Fruit fly (Drosophila melanogaster) whole organism, embryonic: ENCODE results near the gene CG31431.

Experiments
- Atf3 ChIP-seq: fragments of 200-800 bp; sonication (Bioruptor generic); optimal IDR thresholded peaks from 3 replicates; lab custom pipeline; 2016; ENCODE audit warnings: missing biosample characterization, missing genetic modification characterization
- B-H2 ChIP-seq: fragments of 200-800 bp; sonication (Bioruptor generic); optimal IDR thresholded peaks from 2 replicates; lab custom pipeline; 2018; ENCODE audit warnings: missing biosample characterization, mild to moderate bottlenecking, missing genetic modification characterization
- Bteb2 ChIP-seq: fragments of 200-800 bp; sonication (Bioruptor generic); optimal IDR thresholded peaks from 2 replicates; lab custom pipeline; 2016; ENCODE audit warnings: missing biosample characterization, missing genetic modification characterization
- CG10979 ChIP-seq: fragments of 200-800 bp; sonication (Bioruptor generic); optimal IDR thresholded peaks from 2 replicates; lab custom pipeline; 2018; ENCODE audit warnings: missing biosample characterization, mild to moderate bottlenecking, missing genetic modification characterization, moderate library complexity
- CG12155 ChIP-seq: fragments of 200-800 bp; sonication (Bioruptor generic); optimal IDR thresholded peaks from 3 replicates; lab custom pipeline; 2016; ENCODE audit warnings: missing biosample characterization, missing genetic modification characterization
- CG13296 ChIP-seq: fragments of 200-800 bp; sonication (Bioruptor generic); optimal IDR thresholded peaks from 3 replicates; lab custom pipeline; 2018; ENCODE audit warnings: missing biosample characterization, mild to moderate bottlenecking, missing genetic modification characterization
- CG14965 ChIP-seq: fragments of 200-800 bp; sonication (Bioruptor generic); optimal IDR thresholded peaks from 2 replicates; lab custom pipeline; 2016; ENCODE audit warnings: missing biosample characterization, missing genetic modification characterization, borderline replicate concordance
- CG15514 ChIP-seq: fragments of 200-800 bp; sonication (Bioruptor generic); optimal IDR thresholded peaks from 3 replicates; lab custom pipeline; 2017; ENCODE audit warnings: missing biosample characterization, missing genetic modification characterization, mild to moderate bottlenecking, moderate library complexity, missing genetic modification reagents
- CG17361 ChIP-seq: fragments of 200-800 bp; sonication (Bioruptor generic); IDR thresholded peaks from 3 replicates; pipeline ENCODE4 v1.3.6; 2022; ENCODE audit warnings: missing biosample characterization, missing genetic modification characterization
- CG2202 ChIP-seq: fragments of 200-800 bp; sonication (Bioruptor generic); optimal IDR thresholded peaks from 2 replicates; lab custom pipeline; 2018; ENCODE audit warnings: missing biosample characterization, mild to moderate bottlenecking, missing genetic modification characterization
- CG2678 ChIP-seq: fragments of 200-800 bp; sonication (Bioruptor generic); optimal IDR thresholded peaks from 3 replicates; lab custom pipeline; 2019; ENCODE audit warnings: missing biosample characterization, mild to moderate bottlenecking, missing genetic modification characterization, moderate library complexity
- CG30403 ChIP-seq: fragments of 200-800 bp; sonication (Bioruptor generic); optimal IDR thresholded peaks from 3 replicates; lab custom pipeline; 2016; ENCODE audit warnings: missing biosample characterization, missing genetic modification characterization
- CG34422 ChIP-seq: fragments of 200-800 bp; sonication (Bioruptor generic); IDR thresholded peaks from 3 replicates; pipeline ENCODE4 v1.3.6; 2022; ENCODE audit warnings: missing biosample characterization, missing genetic modification characterization
- CG4282 ChIP-seq: fragments of 200-800 bp; sonication (Bioruptor generic); optimal IDR thresholded peaks from 2 replicates; lab custom pipeline; 2016; ENCODE audit warnings: missing biosample characterization, missing genetic modification characterization
- CG4404 ChIP-seq: fragments of 200-800 bp; sonication (Bioruptor generic); IDR thresholded peaks from 2 replicates; pipeline ENCODE4 v1.3.6; 2022; ENCODE audit warnings: missing biosample characterization, missing genetic modification characterization
- CG5180 ChIP-seq: fragments of 200-800 bp; sonication (Bioruptor generic); optimal IDR thresholded peaks from 3 replicates; lab custom pipeline; 2017; ENCODE audit warnings: missing biosample characterization, missing genetic modification characterization, mild to moderate bottlenecking, moderate library complexity, missing genetic modification reagents
- CG6272 ChIP-seq: fragments of 200-800 bp; sonication (Bioruptor generic); IDR thresholded peaks from 2 replicates; pipeline ENCODE4 v1.3.6; 2022; ENCODE audit warnings: missing biosample characterization, missing genetic modification characterization
- CG6791 ChIP-seq: fragments of 200-800 bp; sonication (Bioruptor generic); IDR thresholded peaks from 3 replicates; pipeline ENCODE4 v1.3.6; 2022; ENCODE audit warnings: missing biosample characterization, missing genetic modification characterization; ENCODE audit not compliant: partially characterized antibody
- CG7745 ChIP-seq: fragments of 200-800 bp; sonication (Bioruptor generic); optimal IDR thresholded peaks from 2 replicates; lab custom pipeline; 2018; ENCODE audit warnings: missing biosample characterization, mild to moderate bottlenecking, missing genetic modification characterization, moderate library complexity
- CG7928 ChIP-seq: fragments of 200-800 bp; sonication (Bioruptor generic); optimal IDR thresholded peaks from 2 replicates; lab custom pipeline; 2017; ENCODE audit warnings: missing biosample characterization, mild to moderate bottlenecking, missing genetic modification characterization
- CoRest ChIP-seq: fragments of 200-800 bp; sonication (Bioruptor generic); optimal IDR thresholded peaks from 3 replicates; lab custom pipeline; 2018; ENCODE audit warnings: missing biosample characterization, mild to moderate bottlenecking, missing genetic modification characterization, moderate library complexity
- Dfd ChIP-seq, 2 experiments: fragments of >200 bp; optimal IDR thresholded peaks; 2 replicates each; lab custom pipeline; 2017; ENCODE audit warnings: missing biosample characterization in 2 of 2, missing genetic modification characterization in 2 of 2
- Fer3 ChIP-seq: fragments of 200-800 bp; sonication (Bioruptor generic); optimal IDR thresholded peaks from 2 replicates; lab custom pipeline; 2018; ENCODE audit warnings: missing biosample characterization, mild to moderate bottlenecking, missing genetic modification characterization, moderate library complexity
- GATAe ChIP-seq: fragments of 200-800 bp; sonication (Bioruptor generic); conservative IDR thresholded peaks from 2 replicates; pipeline ENCODE4 v1.3.6; 2022; ENCODE audit warnings: missing biosample characterization, missing genetic modification characterization
- Gug ChIP-seq: fragments of 200-800 bp; sonication (Bioruptor generic); IDR thresholded peaks from 4 replicates; pipeline ENCODE4 v1.3.6; 2022; ENCODE audit warnings: missing biosample characterization, missing genetic modification characterization
- MBD-R2 ChIP-seq: fragments of 200-800 bp; sonication (Bioruptor generic); IDR thresholded peaks from 2 replicates; pipeline ENCODE4 v1.3.6; 2022; ENCODE audit warnings: missing biosample characterization, missing genetic modification characterization
- Oaz ChIP-seq: fragments of 200-800 bp; sonication (Bioruptor generic); IDR thresholded peaks from 2 replicates; pipeline ENCODE4 v1.3.6; 2022; ENCODE audit warnings: missing biosample characterization, missing genetic modification characterization
- Ravus ChIP-seq: fragments of 200-800 bp; sonication (Bioruptor generic); IDR thresholded peaks from 2 replicates; pipeline ENCODE4 v1.3.6; 2022; ENCODE audit warnings: missing biosample characterization, missing genetic modification characterization
- amos ChIP-seq: fragments of 200-800 bp; sonication (Bioruptor generic); IDR thresholded peaks from 2 replicates; pipeline ENCODE4 v1.3.6; 2022; ENCODE audit warnings: missing biosample characterization, missing genetic modification characterization; ENCODE audit not compliant: partially characterized antibody
- bab2 ChIP-seq: fragments of 200-800 bp; sonication (Bioruptor generic); optimal IDR thresholded peaks from 2 replicates; lab custom pipeline; 2016; ENCODE audit warnings: missing biosample characterization, missing genetic modification characterization
- bigmax ChIP-seq: fragments of 200-800 bp; sonication (Bioruptor generic); optimal IDR thresholded peaks from 2 replicates; lab custom pipeline; 2018; ENCODE audit warnings: missing biosample characterization, mild to moderate bottlenecking, missing genetic modification characterization
- bsh ChIP-seq, 2 experiments: fragments of 200-800 bp; sonication (Bioruptor generic); optimal IDR thresholded peaks; 2 replicates each; lab custom pipeline; 2017 to 2018; ENCODE audit warnings: mild to moderate bottlenecking in 2 of 2, missing biosample characterization in 2 of 2, missing genetic modification characterization in 2 of 2, moderate library complexity in 1 of 2
- cad ChIP-seq: fragments of >200 bp; optimal IDR thresholded peaks from 2 replicates; lab custom pipeline; 2017; ENCODE audit warnings: missing biosample characterization, missing genetic modification characterization
- dan ChIP-seq: fragments of 200-800 bp; sonication (Bioruptor generic); IDR thresholded peaks from 2 replicates; pipeline ENCODE4 v1.3.6; 2022; ENCODE audit warnings: missing biosample characterization, missing genetic modification characterization
- dati ChIP-seq: fragments of 200-800 bp; sonication (Bioruptor generic); IDR thresholded peaks from 2 replicates; pipeline ENCODE4 v1.3.6; 2022; ENCODE audit warnings: missing biosample characterization, missing genetic modification characterization
- dpn ChIP-seq, 2 experiments: fragments of 200-800 bp; sonication (Bioruptor generic); optimal IDR thresholded peaks; 3 replicates each; lab custom pipeline; 2016; ENCODE audit warnings: missing biosample characterization in 2 of 2, missing genetic modification characterization in 2 of 2
- dysf ChIP-seq: fragments of 200-800 bp; sonication (Bioruptor generic); IDR thresholded peaks from 3 replicates; pipeline ENCODE4 v1.3.6; 2022; ENCODE audit warnings: missing biosample characterization, missing genetic modification characterization
- fu2 ChIP-seq: fragments of 200-800 bp; sonication (Bioruptor generic); optimal IDR thresholded peaks from 2 replicates; lab custom pipeline; 2016; ENCODE audit warnings: missing biosample characterization, missing genetic modification characterization
- hth ChIP-seq: fragments of >200 bp; optimal IDR thresholded peaks from 2 replicates; lab custom pipeline; 2017; ENCODE audit warnings: inconsistent platforms
- luna ChIP-seq: fragments of 200-800 bp; sonication (Bioruptor generic); optimal IDR thresholded peaks from 2 replicates; lab custom pipeline; 2016; ENCODE audit warnings: missing biosample characterization, missing genetic modification characterization
- nerfin-2 ChIP-seq: fragments of 200-800 bp; sonication (Bioruptor generic); IDR thresholded peaks from 2 replicates; pipeline ENCODE4 v1.3.6; 2022; ENCODE audit warnings: missing biosample characterization, missing genetic modification characterization; ENCODE audit not compliant: partially characterized antibody
- onecut ChIP-seq: fragments of 200-800 bp; sonication (Bioruptor generic); IDR thresholded peaks from 2 replicates; pipeline ENCODE4 v1.3.6; 2022; ENCODE audit warnings: missing biosample characterization, missing genetic modification characterization
- otp ChIP-seq: fragments of 200-800 bp; sonication (Bioruptor generic); IDR thresholded peaks from 3 replicates; pipeline ENCODE4, ENCODE4 v1.3.6; 2022; ENCODE audit warnings: missing biosample characterization, missing genetic modification characterization
- salm ChIP-seq: fragments of 200-800 bp; sonication (Bioruptor generic); optimal IDR thresholded peaks from 2 replicates; lab custom pipeline; 2018; ENCODE audit warnings: missing biosample characterization, mild to moderate bottlenecking, missing genetic modification characterization
- sr ChIP-seq: fragments of 200-800 bp; sonication (Bioruptor generic); IDR thresholded peaks from 3 replicates; pipeline ENCODE4 v1.3.6; 2022; ENCODE audit warnings: missing biosample characterization, missing genetic modification characterization
- tgo ChIP-seq: fragments of 200-800 bp; sonication (Bioruptor generic); IDR thresholded peaks from 3 replicates; pipeline ENCODE4 v1.3.6; 2022; ENCODE audit warnings: missing biosample characterization, missing genetic modification characterization
- tll ChIP-seq, 2 experiments: fragments of 200-800 bp in 1 of 2; fragments of >200 bp in 1 of 2; sonication (Bioruptor generic) in 1 of 2; optimal IDR thresholded peaks; 2 replicates each; lab custom pipeline; 2017 to 2019; ENCODE audit warnings: missing biosample characterization in 2 of 2, missing genetic modification characterization in 2 of 2, mild to moderate bottlenecking in 1 of 2, moderate library complexity in 1 of 2
- toy ChIP-seq: fragments of 200-800 bp; sonication (Bioruptor generic); IDR thresholded peaks from 2 replicates; pipeline ENCODE4 v1.3.6; 2022; ENCODE audit warnings: missing biosample characterization, missing genetic modification characterization
- usp ChIP-seq: fragments of >200 bp; optimal IDR thresholded peaks from 2 replicates; lab custom pipeline; 2017; ENCODE audit warnings: missing biosample characterization, missing genetic modification characterization
- wor ChIP-seq: fragments of 200-800 bp; sonication (Bioruptor generic); IDR thresholded peaks from 2 replicates; pipeline ENCODE4 v1.3.6; 2022; ENCODE audit warnings: missing biosample characterization, missing genetic modification characterization
- yki ChIP-seq: fragments of >200 bp; optimal IDR thresholded peaks from 3 replicates; lab custom pipeline; 2018
- zfh1 ChIP-seq: fragments of 200-800 bp; sonication (Bioruptor generic); IDR thresholded peaks from 3 replicates; pipeline ENCODE4 v1.3.6; 2022; ENCODE audit warnings: missing biosample characterization, missing genetic modification characterization

CG31431 gene

DNA sequence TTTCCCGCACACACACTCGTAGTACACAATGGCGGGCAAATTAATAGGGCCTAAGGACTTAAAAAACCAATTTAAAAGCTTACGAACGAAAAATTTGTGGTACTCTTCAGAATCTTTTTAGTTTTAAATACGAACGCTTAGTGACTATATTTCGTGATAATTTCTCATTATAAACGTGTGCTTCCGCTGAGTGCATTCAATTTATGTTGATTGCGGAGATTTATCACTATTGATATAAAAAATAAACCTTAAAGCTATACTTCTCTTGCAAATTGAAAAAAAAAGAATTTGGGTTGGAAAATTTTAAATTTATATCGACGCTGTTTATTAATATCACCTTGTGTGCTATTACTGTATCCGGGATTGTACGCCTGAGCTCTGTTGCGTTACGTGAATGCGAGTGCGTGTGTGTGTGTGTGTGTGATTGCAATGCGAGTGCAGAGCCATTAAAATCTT, 21.5 kb upstream of the CG31431 start (continued):
- TF ChIP-seq bab2 (GFP tag; lab: Kevin White, UChicago), result peak; percentile 52
- TF ChIP-seq MBD-R2 (GFP tag; lab: Robert Waterston, UW), result no peak
- peak; percentile 69 for TF ChIP-seq zfh1
- no peak for TF ChIP-seq CG6791 (GFP tag; lab: Robert Waterston, UW)
- peak; percentile 59; the same call in 2 of the 3 replicates for TF ChIP-seq tgo (GFP tag; lab: Robert Waterston, UW)
- no peak for TF ChIP-seq CG4282 (GFP tag; lab: Kevin White, UChicago)
- TF ChIP-seq CG13296 (GFP tag; lab: Kevin White, UChicago), result peak; percentile 44
- TF ChIP-seq CG30403 (GFP tag; lab: Kevin White, UChicago), result peak; percentile 80
- peak; percentile 80 for TF ChIP-seq CG2678 (tag; lab: Kevin White, UChicago)
- peak; percentile 46 for TF ChIP-seq yki
- 0 out of 2 replicates have a peak, but pooled peaks have one; percentile 33 for TF ChIP-seq onecut
- TF ChIP-seq CG14965 (GFP tag; lab: Kevin White, UChicago), result peak; percentile 1
- TF ChIP-seq usp (GFP tag; lab: Kevin White, UChicago), result no peak
- no peak for TF ChIP-seq dan (GFP tag; lab: Robert Waterston, UW)
- TF ChIP-seq salm, result peak; percentile 19
- peak; percentile 53 for TF ChIP-seq CG4404
- TF ChIP-seq toy (GFP tag; lab: Robert Waterston, UW), result no peak
- peak; percentile 75 for TF ChIP-seq CoRest (tag; lab: Kevin White, UChicago)
- peak; percentile 44; the same call in 2 of the 3 replicates for TF ChIP-seq CG34422
- no peak for TF ChIP-seq Gug (GFP tag; lab: Robert Waterston, UW)
- no peak for TF ChIP-seq tll (GFP tag; optimal IDR thresholded peaks at IDR 0.05; lab: Kevin White, UChicago)
- peak; percentile 16 for TF ChIP-seq Atf3
- no peak for TF ChIP-seq luna (GFP tag; lab: Kevin White, UChicago)
- peak; percentile 14 for TF ChIP-seq Bteb2
- peak; percentile 53 for TF ChIP-seq dpn (GFP tag; optimal IDR thresholded peaks at IDR 0.05; lab: Kevin White, UChicago)
- TF ChIP-seq CG5180, result peak; percentile 60
- no peak for TF ChIP-seq CG7928 (GFP tag; lab: Kevin White, UChicago)
- TF ChIP-seq CG12155 (GFP tag; lab: Kevin White, UChicago), result peak; percentile 30
- TF ChIP-seq CG7745 (tag; lab: Kevin White, UChicago), result no peak
- TF ChIP-seq GATAe, result no peak
- TF ChIP-seq B-H2 (GFP tag; lab: Kevin White, UChicago), result no peak
- no peak for TF ChIP-seq cad
- peak; percentile 84 for TF ChIP-seq CG10979 (tag; lab: Kevin White, UChicago)
- peak; percentile 63 for TF ChIP-seq dysf (GFP tag; lab: Robert Waterston, UW)
- TF ChIP-seq amos (GFP tag; lab: Robert Waterston, UW), result no peak
- TF ChIP-seq CG15514 (GFP tag; lab: Kevin White, UChicago), result peak; percentile 13
- TF ChIP-seq Dfd (GFP tag; optimal IDR thresholded peaks at IDR 0.05; lab: Kevin White, UChicago), result no peak
- TF ChIP-seq nerfin-2, result no peak
- TF ChIP-seq Fer3 (tag; lab: Kevin White, UChicago), result peak; percentile 33
- no peak for TF ChIP-seq otp
- TF ChIP-seq hth (lab: Kevin White, UChicago), result no peak
- no peak for TF ChIP-seq bigmax (GFP tag; lab: Kevin White, UChicago)
- no peak for TF ChIP-seq CG2202
- TF ChIP-seq wor, result no peak
- TF ChIP-seq Oaz, result no peak
- no peak for TF ChIP-seq dati (GFP tag; lab: Robert Waterston, UW)
- TF ChIP-seq fu2, result no peak
- no peak for TF ChIP-seq Ravus (GFP tag; lab: Robert Waterston, UW)
- peak; percentile 86 for TF ChIP-seq CG17361 (GFP tag; lab: Robert Waterston, UW)
- no peak for TF ChIP-seq CG6272 (GFP tag; lab: Robert Waterston, UW)
- TF ChIP-seq sr (GFP tag; lab: Robert Waterston, UW), result no peak
- TF ChIP-seq bsh (GFP tag; optimal IDR thresholded peaks at IDR 0.05; lab: Kevin White, UChicago), result peak; percentile 60 to 88
